Worm (Caenorhabditis elegans) whole organism, dauer: ENCODE results near the gene arf-5.
"Not testable (repeated sequence)": the region's sequence is repeated elsewhere in the genome, so short reads cannot be mapped to it uniquely, and the experiment has no call there.

Experiments
- unc-62 ChIP-seq: sonication (generic microtip); optimal IDR thresholded peaks from 2 replicates; lab custom pipeline; 2017; ENCODE audit warnings: missing biosample characterization, missing genetic modification reagents, missing genetic modification characterization

arf-5 gene

ce11 chrIV:7982024-7982576 is at the start of gene arf-5:
TSS of gene arf-5 (plus strand) at chrIV:7982526.
- TF ChIP-seq unc-62 = no peak

- TF ChIP-seq unc-62 = no peak
These were observed 48.6 kb upstream of the arf-5 start, which contains the start of gene bbs-2 for ce11 chrIV:7933733-7934132. TSS of gene bbs-2 (plus strand) at chrIV:7934033.

ce11 chrIV:7938834-7939233 is 43.5 kb upstream of the arf-5 start, which contains the start of gene F20D12.7:
TSS of gene F20D12.7 (minus strand) at chrIV:7938934.
- TF ChIP-seq unc-62 = no peak

ce11 chrIV:7940919-7941318 is 41.4 kb upstream of the arf-5 start, which contains the start of gene exc-9:
TSS of gene exc-9 (minus strand) at chrIV:7941019.
- TF ChIP-seq unc-62 = no peak

- TF ChIP-seq unc-62 = no peak
These were observed 39.1 kb upstream of the arf-5 start for ce11 chrIV:7943272-7943671.

ce11 chrIV:7946457-7946856 is 35.9 kb upstream of the arf-5 start, which contains the start of gene czw-1:
TSS of gene czw-1 (minus strand) at chrIV:7946825.
- TF ChIP-seq unc-62 = no peak

ce11 chrIV:7946899-7947499 is 35.3 kb upstream of the arf-5 start, which contains the start of gene F20D12.12:
TSS of gene F20D12.12 (plus strand) at chrIV:7947440.
- TF ChIP-seq unc-62 = not testable (repeated sequence)

- TF ChIP-seq unc-62 = not testable (repeated sequence)
These were observed 34.0 kb upstream of the arf-5 start, which contains the start of gene mcm-3AP for ce11 chrIV:7948290-7948689. TSS of gene mcm-3AP (plus strand) at chrIV:7948672.

ce11 chrIV:7954006-7954405 is 28.3 kb upstream of the arf-5 start:
- no peak for TF ChIP-seq unc-62

- TF ChIP-seq unc-62 = no peak
These were observed 26.5 kb upstream of the arf-5 start, which contains the start of gene ceh-19 for ce11 chrIV:7955849-7956248. TSS of gene ceh-19 (minus strand) at chrIV:7955949.

ce11 chrIV:7956643-7957317 is 25.5 kb upstream of the arf-5 start, which contains the start of gene csr-1:
TSS of gene csr-1 (plus strand) at chrIV:7957267.
- no peak for TF ChIP-seq unc-62

ce11 chrIV:7957504-7957903 is 24.8 kb upstream of the arf-5 start, which contains the start of gene frpr-10:
TSS of gene frpr-10 (plus strand) at chrIV:7957804.
- no peak for TF ChIP-seq unc-62

ce11 chrIV:7958092-7958491 is 24.2 kb upstream of the arf-5 start:
- no peak for TF ChIP-seq unc-62

- TF ChIP-seq unc-62 = no peak
These were observed 20.4 kb upstream of the arf-5 start for ce11 chrIV:7961889-7962342.

- TF ChIP-seq unc-62 = no peak
These were observed 15.3 kb upstream of the arf-5 start, which contains the start of gene F57H12.5 for ce11 chrIV:7967006-7967405. TSS of gene F57H12.5 (plus strand) at chrIV:7967306.

- no peak for TF ChIP-seq unc-62
These were observed 6.1 kb upstream of the arf-5 start, which contains the start of gene F57H12.6 for ce11 chrIV:7976210-7976609. TSS of gene F57H12.6 (minus strand) at chrIV:7976310.

ce11 chrIV:7977452-7977940 is 4.8 kb upstream of the arf-5 start, which contains the start of gene ora-1:
TSS of gene ora-1 (plus strand) at chrIV:7977890.
- no peak for TF ChIP-seq unc-62
